Worm (Caenorhabditis elegans): Measurements from ENCODE around the gene F55B12.10.

The F55B12.10 gene

DNA sequence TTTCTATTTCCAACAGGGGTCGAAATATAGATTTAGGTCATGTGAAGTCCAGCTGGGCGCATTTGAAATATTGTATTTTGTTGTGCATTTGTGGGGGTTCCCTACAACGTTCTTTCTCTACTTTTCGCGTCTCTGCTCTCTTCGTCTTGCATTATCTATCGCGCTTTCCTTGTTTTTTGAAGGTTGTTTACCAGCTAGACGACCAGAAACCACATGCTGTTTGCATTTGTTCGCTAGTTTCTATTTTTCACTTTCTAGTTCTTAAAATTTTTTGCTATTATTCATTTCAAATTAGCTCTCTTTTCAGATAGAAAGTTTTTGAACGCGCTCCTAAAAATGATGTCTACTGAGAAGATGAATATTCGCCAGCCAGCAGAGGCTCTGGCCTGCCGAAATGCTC lies at the start of gene F55B12.10:
Gene F55B12.10, plus strand, starts transcription at position 301 of the 400 bp plus-strand sequence.
- TF ChIP-seq unc-62 (GFP tag; optimal IDR thresholded peaks at IDR 0.05), result no peak

DNA sequence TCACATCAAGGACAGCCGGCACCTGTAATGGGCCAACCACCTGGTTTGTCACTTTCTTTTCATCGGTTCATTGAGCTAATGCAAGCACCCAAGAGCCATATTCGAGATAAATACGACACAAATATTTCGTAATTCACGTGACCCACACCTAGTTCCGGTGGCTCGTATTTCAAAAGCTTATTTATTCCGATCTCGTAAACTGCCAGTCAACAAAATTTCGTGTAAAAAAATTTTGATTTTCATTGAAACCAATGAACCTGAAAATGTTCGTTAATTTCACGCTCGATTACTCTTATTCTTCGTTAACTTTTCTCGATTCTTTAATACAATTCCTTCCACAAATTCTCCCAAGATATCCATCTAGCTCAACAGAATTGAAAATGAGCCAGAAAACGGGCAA lies 49.4 kb upstream of the F55B12.10 start:
- no peak for TF ChIP-seq unc-62 (GFP tag; optimal IDR thresholded peaks at IDR 0.05)

DNA sequence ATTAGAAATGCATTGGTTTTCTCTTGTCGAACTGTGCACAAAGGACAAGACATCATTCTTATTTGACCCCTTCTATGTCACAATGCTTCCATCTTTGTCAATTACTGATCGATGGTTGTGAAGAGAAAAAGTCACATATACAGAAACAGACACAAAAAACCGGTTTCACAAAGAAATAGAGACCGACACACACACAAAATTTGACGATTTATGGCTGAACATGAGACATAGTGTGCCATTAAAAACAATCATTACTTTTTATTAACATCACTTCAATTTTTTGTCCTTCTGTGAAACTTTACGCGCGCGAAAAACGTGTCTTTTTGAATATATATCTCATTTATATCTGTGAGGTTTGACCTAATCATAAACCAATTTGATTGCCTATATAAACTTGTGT lies 49.0 kb upstream of the F55B12.10 start:
- no peak for TF ChIP-seq unc-62 (GFP tag; optimal IDR thresholded peaks at IDR 0.05)

DNA sequence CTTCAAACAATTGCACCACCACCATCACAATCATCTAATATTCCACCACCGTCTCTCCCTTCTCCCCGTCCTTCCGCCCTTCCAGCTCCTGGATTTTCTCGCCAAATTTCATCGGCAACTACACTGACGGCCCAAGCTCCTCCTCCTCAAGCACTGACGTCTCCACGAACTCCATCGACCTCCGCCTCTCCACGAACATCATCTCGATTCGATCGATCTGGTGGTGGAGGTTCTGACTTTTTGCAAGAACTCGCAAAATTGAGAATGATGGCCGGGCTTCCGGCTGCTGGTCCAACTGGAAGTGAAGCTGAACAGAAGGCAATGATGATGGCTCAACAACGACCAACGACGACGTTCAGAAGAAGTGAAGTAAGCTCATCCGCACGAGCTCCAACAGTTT lies 45.5 kb upstream of the F55B12.10 start:
- no peak for TF ChIP-seq unc-62 (GFP tag; optimal IDR thresholded peaks at IDR 0.05)

DNA sequence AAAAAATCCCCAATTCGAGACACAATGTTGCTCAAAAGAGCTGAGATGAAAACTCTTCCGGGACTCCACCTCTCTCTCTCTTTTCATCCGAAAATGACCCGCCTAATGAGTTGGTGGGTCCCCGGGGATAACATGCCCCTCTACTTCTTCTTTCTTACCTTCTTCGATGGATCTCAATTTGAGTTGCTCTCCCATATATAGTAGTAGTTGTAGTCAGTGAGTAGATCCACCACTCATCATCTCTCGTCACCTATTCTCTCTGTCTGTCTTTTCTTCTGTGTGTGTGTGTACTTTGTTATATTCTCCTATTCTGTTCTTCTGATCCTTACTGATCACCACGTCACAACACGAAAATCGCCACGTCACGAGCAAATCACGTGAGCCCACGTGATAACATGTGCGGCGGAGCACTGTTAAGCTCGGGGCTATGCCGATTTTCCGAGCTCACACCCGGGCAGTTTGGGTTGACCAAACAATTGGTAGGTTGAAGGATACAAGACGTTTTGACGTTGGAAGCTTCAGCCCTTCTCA lies 43.2 kb upstream of the F55B12.10 start, which contains the start of gene twk-32:
Gene twk-32, plus strand, starts transcription at position 396 of the 531 bp plus-strand sequence.
- TF ChIP-seq unc-62 (GFP tag; optimal IDR thresholded peaks at IDR 0.05), result no peak

DNA sequence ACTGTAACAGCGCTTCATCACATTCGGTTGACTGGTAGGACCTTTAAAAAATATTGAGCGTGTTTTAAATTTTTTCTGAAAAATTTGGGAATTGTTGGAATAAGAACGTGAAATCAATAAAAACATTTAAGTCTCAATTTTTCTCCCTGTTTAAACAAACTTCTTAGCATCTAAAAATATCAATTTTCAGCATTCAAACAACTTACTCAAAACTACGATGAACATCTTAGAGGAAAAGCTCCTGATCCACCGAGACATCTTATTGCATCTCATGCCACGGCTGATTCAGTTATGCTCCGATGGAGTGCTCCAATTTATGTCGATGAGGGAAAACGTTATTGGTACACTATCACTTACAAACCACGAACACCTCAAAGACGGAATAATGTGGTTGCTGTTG lies 40.3 kb upstream of the F55B12.10 start:
- TF ChIP-seq unc-62 (GFP tag; optimal IDR thresholded peaks at IDR 0.05), result no peak

DNA sequence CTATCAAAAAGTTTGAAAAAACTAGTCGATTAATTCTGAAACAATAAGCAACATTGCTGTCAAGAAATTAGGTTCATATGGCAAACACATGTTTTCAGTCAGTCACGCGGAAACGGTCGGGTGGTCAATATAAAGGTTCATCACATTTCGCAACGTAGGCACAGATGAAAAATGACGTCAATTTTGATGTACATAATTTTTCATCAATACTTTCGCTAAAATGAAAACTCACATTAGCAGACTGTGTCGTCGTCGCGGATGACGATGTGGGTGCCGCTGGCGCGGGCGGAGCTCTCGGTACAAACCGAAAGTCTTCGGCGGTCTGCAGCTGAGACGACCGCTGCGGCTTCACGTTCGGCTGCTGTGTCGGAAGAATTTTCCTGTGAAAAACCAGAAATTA lies 35.6 kb upstream of the F55B12.10 start, which contains the start of gene swan-2:
Gene swan-2, minus strand, starts transcription at position 380 of the 400 bp plus-strand sequence.
- no peak for TF ChIP-seq unc-62 (GFP tag; optimal IDR thresholded peaks at IDR 0.05)

DNA sequence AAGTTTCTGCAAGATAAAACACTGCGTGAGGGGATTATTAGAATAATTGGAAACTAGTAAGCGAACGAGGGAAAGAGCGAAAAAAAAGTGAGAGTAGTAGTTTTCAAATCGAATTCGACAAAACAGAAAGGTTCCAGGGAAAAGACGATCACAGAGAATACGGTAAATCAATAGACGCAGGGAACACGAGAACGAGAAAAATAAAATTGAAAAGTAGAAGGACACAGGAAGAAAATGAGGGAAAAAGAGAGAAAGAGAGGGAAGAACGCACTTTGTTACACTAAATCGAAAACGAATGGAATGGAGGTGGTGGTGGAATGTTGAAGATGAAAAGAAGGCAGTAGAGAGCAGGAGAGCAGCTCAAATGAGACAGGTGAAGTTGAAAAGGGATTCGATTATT lies 32.3 kb upstream of the F55B12.10 start, which contains the start of gene swan-1:
Gene swan-1, minus strand, starts transcription at position 6 of the 400 bp plus-strand sequence.
- TF ChIP-seq unc-62 (GFP tag; optimal IDR thresholded peaks at IDR 0.05), result no peak

DNA sequence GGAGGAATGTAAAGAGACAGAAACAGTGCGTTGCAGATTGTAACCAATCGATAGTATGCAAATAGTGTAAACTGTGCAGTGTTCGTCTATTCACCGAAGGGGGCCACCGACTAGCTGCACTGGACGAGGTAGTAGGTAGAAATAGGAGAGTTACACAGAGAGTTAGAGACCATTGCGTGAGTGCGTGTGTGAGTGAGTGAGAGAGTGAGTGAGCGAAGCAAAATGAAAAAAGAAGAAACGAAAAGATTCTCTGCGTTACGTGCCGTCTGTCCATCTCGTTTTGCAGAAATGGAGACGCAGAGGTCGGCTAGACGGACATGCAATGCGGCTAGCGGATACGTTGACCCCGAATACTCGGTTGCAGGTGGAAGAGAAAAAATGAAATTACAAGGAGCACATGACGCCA lies 31.1 kb upstream of the F55B12.10 start:
- no peak for TF ChIP-seq unc-62 (GFP tag; optimal IDR thresholded peaks at IDR 0.05)

DNA sequence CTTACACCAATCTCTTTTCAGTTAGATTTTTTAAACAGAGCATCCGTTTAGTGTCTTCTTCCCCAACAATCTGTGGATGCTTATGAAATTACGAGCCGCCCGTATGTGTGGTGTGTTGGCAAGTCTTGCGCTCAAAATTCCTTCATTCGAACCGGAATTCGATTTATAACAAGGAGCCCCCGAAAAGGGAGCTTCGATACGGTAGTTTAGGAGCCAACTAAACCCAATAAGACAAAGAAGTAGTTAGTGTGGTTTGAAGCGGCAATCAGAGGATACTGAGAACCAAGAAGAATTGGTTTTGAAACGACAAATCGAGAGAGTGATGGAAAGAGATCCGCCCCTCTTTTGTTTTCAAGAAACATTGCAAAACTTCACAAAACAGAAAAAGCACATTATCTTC lies 27.2 kb upstream of the F55B12.10 start:
- TF ChIP-seq unc-62 (GFP tag; optimal IDR thresholded peaks at IDR 0.05), result no peak

DNA sequence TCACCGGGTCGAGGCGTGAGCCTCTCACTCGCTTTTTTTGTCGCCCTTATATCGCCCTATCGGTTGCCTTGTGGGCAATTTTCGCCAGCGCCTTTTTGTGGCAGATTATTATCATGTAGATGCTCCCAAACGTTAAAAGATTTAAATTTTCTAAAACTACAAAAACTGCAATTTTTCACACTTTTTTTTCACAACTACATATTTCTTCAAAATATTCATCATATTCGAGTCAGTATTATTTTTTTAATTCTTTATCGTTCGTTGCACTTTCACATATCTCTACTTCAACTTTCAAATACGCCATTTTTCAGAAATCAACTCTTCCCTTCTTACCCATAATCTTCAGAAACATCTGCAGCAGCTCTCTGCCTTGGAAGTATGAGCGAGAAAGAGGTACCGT lies 26.6 kb upstream of the F55B12.10 start, which contains the start of gene ceh-24:
Gene ceh-24, plus strand, starts transcription at position 301 of the 400 bp plus-strand sequence.
- no peak for TF ChIP-seq unc-62 (GFP tag; optimal IDR thresholded peaks at IDR 0.05)

DNA sequence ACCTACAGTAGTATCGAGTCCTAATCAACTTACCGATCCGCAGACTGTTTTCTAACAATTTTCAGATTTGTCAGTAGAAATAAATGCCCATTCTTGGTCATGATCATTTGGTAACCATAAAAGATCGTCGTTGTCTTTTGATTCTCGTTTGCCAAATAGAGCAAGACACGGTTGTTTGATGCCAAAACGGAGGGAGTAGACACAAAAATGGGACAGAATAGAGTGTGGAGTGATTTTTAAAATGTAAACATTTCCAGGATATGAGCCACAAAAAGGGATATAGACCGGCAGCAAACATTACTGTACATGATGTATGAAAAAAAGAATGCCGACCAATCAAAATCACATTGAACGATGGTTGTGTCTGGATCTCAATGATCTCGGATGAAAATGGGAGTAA lies 22.7 kb upstream of the F55B12.10 start, which contains the start of gene F55B12.2:
Gene F55B12.2, minus strand, starts transcription at position 101 of the 400 bp plus-strand sequence.
- no peak for TF ChIP-seq unc-62 (GFP tag; optimal IDR thresholded peaks at IDR 0.05)

DNA sequence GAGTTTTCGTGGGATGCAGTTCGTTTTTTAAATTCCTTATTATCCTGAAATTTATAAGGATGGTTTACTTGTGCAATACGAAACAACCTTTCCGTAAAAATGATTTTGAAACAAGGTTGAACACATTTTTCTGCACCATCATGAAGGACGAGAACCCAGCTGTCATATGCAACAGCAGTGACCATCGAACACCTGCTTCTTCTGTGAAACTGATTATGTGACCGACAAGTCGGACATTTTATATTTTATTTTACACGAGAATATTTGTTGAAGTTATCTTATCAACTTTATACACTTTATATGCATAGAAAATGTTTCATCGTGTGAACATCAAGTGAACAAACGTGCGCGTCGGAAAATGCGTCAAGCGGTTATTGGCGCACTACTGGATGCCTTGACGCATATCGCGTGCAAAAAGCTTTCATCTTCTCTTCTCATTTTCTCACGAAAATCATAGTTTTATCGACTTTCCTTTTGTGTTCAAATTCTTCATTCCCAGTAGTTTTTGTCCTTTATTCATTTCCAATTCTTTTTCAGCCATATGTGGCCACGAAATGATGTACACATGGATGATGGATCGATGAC lies 20.6 kb upstream of the F55B12.10 start, which contains the start of gene sel-10:
Gene sel-10, plus strand, starts transcription at position 538 of the 585 bp plus-strand sequence.
- TF ChIP-seq unc-62 (GFP tag; optimal IDR thresholded peaks at IDR 0.05), result no peak

DNA sequence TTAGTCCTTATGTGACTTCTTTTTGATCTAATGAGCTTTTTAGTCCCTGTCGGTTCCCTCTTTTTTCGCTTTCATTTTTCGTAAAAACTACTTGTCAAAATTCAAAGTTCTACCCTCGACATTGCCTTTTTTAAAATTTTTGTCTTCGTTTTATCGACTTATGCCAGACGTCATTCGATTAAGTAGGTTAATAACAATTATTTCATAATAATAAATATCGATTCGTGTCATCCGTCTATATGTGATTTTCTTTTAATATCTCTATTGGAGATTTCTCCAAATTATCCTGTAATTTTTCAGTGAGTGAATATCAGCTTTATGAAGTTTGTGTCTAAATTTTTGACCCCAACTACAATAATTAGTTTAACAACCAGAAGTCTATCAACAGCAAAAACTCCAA lies 16.8 kb upstream of the F55B12.10 start, which contains the start of gene hpo-31:
Gene hpo-31, plus strand, starts transcription at position 301 of the 400 bp plus-strand sequence.
- no peak for TF ChIP-seq unc-62 (GFP tag; optimal IDR thresholded peaks at IDR 0.05)

DNA sequence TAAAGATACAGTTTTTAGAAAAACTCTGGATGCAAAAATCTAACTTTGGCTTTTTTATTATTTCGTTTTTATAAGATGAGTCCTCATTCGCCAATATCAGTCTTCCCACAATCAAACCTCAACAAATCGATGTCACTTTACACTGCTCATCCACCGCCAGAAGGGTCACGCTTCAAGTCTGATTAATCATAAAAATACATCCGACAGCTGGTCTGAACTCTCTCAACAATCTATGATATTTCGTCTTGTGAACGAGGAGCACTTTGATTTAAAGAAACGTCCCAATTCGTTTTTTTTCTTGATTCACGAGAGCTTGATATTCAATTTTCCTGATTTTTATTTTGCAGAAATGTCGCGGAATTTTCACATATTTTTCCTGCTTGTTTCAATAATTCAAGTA lies 11.6 kb upstream of the F55B12.10 start, which contains the start of gene nrf-5:
Gene nrf-5, plus strand, starts transcription at position 348 of the 400 bp plus-strand sequence.
- no peak for TF ChIP-seq unc-62 (GFP tag; optimal IDR thresholded peaks at IDR 0.05)

DNA sequence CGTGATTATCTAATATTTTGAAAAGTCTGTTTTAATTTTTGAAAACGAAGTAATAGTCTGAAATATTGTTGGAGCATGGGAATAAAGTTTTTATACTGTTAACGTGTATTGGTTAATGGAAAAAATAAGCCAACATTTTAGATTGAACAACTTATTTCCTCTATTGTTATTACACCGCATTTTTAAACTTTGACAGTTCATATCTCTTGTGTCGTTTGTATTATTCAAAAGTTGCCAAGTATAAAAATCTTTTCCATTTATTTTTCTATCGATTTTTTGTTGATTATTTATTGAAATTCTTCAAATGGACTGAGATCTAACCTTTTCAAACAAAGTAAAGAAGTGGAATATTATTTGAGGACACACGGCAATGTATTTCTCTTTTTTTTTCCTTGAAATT lies 8.7 kb upstream of the F55B12.10 start, which contains the start of gene str-165:
Gene str-165, plus strand, starts transcription at position 301 of the 400 bp plus-strand sequence.
- no peak for TF ChIP-seq unc-62 (GFP tag; optimal IDR thresholded peaks at IDR 0.05)

DNA sequence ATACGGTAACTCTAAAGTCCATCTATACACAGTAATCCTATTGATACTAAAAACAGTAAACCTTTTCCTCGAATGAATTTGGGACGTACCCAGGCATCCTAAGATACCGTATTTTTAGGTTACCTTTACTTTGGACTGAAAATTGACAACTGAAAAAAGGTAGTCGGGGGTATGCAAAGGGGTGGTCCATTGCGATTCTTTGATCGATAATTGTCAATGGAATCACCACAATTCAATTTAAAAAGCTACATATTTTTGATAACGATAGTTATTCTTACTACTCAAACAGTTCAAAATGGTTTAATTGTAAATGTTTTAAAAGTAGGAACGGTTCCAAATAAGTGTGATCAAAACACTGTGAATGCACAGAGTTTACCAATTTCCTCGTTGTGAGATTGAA lies 5.6 kb upstream of the F55B12.10 start, which contains the start of gene srx-129:
Gene srx-129, plus strand, starts transcription at position 301 of the 400 bp plus-strand sequence.
- no peak for TF ChIP-seq unc-62 (GFP tag; optimal IDR thresholded peaks at IDR 0.05)
